Worm (Caenorhabditis elegans): ENCODE measurements around the gene bcc-1.

bcc-1 gene

ce11 chrIV:11110995-11111619 lies 18.8 kb upstream of the bcc-1 start, which contains the start of gene rps-5 (continued):
- TF ChIP-seq dmd-4 (tag; optimal IDR thresholded peaks at IDR 0.05) (no peak), nhr-25 (tag; optimal IDR thresholded peaks at IDR 0.05) (peak; percentile 59), ceh-16 (tag; optimal IDR thresholded peaks at IDR 0.05) (no peak), mab-5 (tag; optimal IDR thresholded peaks at IDR 0.05) (peak; percentile 14), zag-1 (tag; optimal IDR thresholded peaks at IDR 0.05) (no peak), unc-39 (tag; optimal IDR thresholded peaks at IDR 0.05) (no peak), sem-4 (tag; optimal IDR thresholded peaks at IDR 0.05) (peak; percentile 29), alr-1 (tag; optimal IDR thresholded peaks at IDR 0.05) (no peak), nhr-129 (tag; optimal IDR thresholded peaks at IDR 0.05) (peak; percentile 71), ztf-11 (tag; optimal IDR thresholded peaks at IDR 0.05) (no peak), ztf-4 (tag; optimal IDR thresholded peaks at IDR 0.05) (no peak), sma-3 (GFP tag; optimal IDR thresholded peaks at IDR 0.05) (peak; percentile 22), sma-9 (GFP tag; optimal IDR thresholded peaks at IDR 0.05) (peak; percentile 41), sma-9 (tag; optimal IDR thresholded peaks at IDR 0.05) (no peak), nhr-21 (tag; optimal IDR thresholded peaks at IDR 0.05) (peak; percentile 33), mbf-1 (tag; optimal IDR thresholded peaks at IDR 0.05) (no peak)

ce11 chrIV:11109771-11110170 lies 17.4 kb upstream of the bcc-1 start, which contains the start of gene pigk-1:
Gene pigk-1 (minus strand): TSS chrIV:11110018.
- no peak for TF ChIP-seq F13H6.1 (tag; optimal IDR thresholded peaks at IDR 0.05)
- peak in 1 of 2 experiments; percentile 7 for TF ChIP-seq lsy-2 (tag; optimal IDR thresholded peaks at IDR 0.05)

ce11 chrIV:11105724-11106123 lies 13.4 kb upstream of the bcc-1 start, which contains the start of gene srlf-24:
Gene srlf-24 (minus strand): TSS chrIV:11105824.
- TF ChIP-seq unc-55 (GFP tag; optimal IDR thresholded peaks at IDR 0.05) (no peak), sma-3 (GFP tag; optimal IDR thresholded peaks at IDR 0.05) (no peak), egl-27 (tag; optimal IDR thresholded peaks at IDR 0.05) (no peak), lin-13 (GFP tag; optimal IDR thresholded peaks at IDR 0.05) (no peak), mdl-1 (tag; optimal IDR thresholded peaks at IDR 0.05) (no peak), aly-2 (tag; optimal IDR thresholded peaks at IDR 0.05) (no peak), elt-1 (tag; optimal IDR thresholded peaks at IDR 0.05) (no peak)

- TF ChIP-seq unc-39 (tag; optimal IDR thresholded peaks at IDR 0.05) = no peak
- no peak for TF ChIP-seq mab-5 (tag; optimal IDR thresholded peaks at IDR 0.05)
- TF ChIP-seq lin-11 (tag; optimal IDR thresholded peaks at IDR 0.05) = no peak
- TF ChIP-seq lin-13 (GFP tag; optimal IDR thresholded peaks at IDR 0.05) = no peak
- TF ChIP-seq ztf-4 (tag; optimal IDR thresholded peaks at IDR 0.05) = no peak
- no peak for TF ChIP-seq Y55F3AM.14 (GFP tag; optimal IDR thresholded peaks at IDR 0.05)
- TF ChIP-seq nhr-10 (tag; optimal IDR thresholded peaks at IDR 0.05) = no peak
- no peak for TF ChIP-seq unc-55 (GFP tag; optimal IDR thresholded peaks at IDR 0.05)
- TF ChIP-seq nhr-11 (tag; optimal IDR thresholded peaks at IDR 0.05) = no peak
- no peak for TF ChIP-seq R02D3.7 (tag; optimal IDR thresholded peaks at IDR 0.05)
- no peak for TF ChIP-seq nhr-129 (tag; optimal IDR thresholded peaks at IDR 0.05)
- TF ChIP-seq aly-2 (tag; optimal IDR thresholded peaks at IDR 0.05) = no peak
- TF ChIP-seq ama-1 (optimal IDR thresholded peaks at IDR 0.05) = no peak
- TF ChIP-seq peb-1 (tag; optimal IDR thresholded peaks at IDR 0.05) = no peak
- TF ChIP-seq nhr-6 (tag; optimal IDR thresholded peaks at IDR 0.05) = no peak
- no peak for TF ChIP-seq skn-1 (tag; optimal IDR thresholded peaks at IDR 0.05)
- TF ChIP-seq zag-1 (tag; optimal IDR thresholded peaks at IDR 0.05) = no peak
- TF ChIP-seq nhr-77 (tag; optimal IDR thresholded peaks at IDR 0.05) = no peak
- TF ChIP-seq elt-1 (tag; optimal IDR thresholded peaks at IDR 0.05) = no peak
These were observed 11.1 kb upstream of the bcc-1 start for ce11 chrIV:11103501-11103900.

ce11 chrIV:11102608-11103007 lies 10.3 kb upstream of the bcc-1 start, which contains the start of gene srlf-17:
Gene srlf-17 (minus strand): TSS chrIV:11102708.
- TF ChIP-seq nhr-25 (tag; optimal IDR thresholded peaks at IDR 0.05) (no peak), unc-62 (GFP tag; optimal IDR thresholded peaks at IDR 0.05) (no peak), blmp-1 (tag; optimal IDR thresholded peaks at IDR 0.05; ENCODE audit: insufficient read depth) (no peak), peb-1 (tag; optimal IDR thresholded peaks at IDR 0.05) (no peak), F13H6.1 (tag; optimal IDR thresholded peaks at IDR 0.05) (no peak), sma-9 (GFP tag; optimal IDR thresholded peaks at IDR 0.05) (no peak), sma-9 (tag; optimal IDR thresholded peaks at IDR 0.05) (no peak), fos-1 (tag; optimal IDR thresholded peaks at IDR 0.05) (no peak), lin-11 (tag; optimal IDR thresholded peaks at IDR 0.05) (no peak), nhr-23 (tag; optimal IDR thresholded peaks at IDR 0.05) (no peak), skn-1 (tag; optimal IDR thresholded peaks at IDR 0.05) (no peak)
